Fruit fly (Drosophila melanogaster) whole organism, embryonic: ENCODE measurements around the gene Glut1.

Experiments
- Bdp1 ChIP-seq: fragments of 200-800 bp; sonication (Bioruptor generic); optimal IDR thresholded peaks from 3 replicates; lab custom pipeline; 2016; ENCODE audit warnings: missing biosample characterization, missing genetic modification characterization
- CG10543 ChIP-seq: fragments of 200-800 bp; sonication (Bioruptor generic); optimal IDR thresholded peaks from 3 replicates; lab custom pipeline; 2017; ENCODE audit warnings: missing biosample characterization, mild to moderate bottlenecking, missing genetic modification characterization, moderate library complexity
- CG10979 ChIP-seq: fragments of 200-800 bp; sonication (Bioruptor generic); optimal IDR thresholded peaks from 2 replicates; lab custom pipeline; 2018; ENCODE audit warnings: missing biosample characterization, mild to moderate bottlenecking, missing genetic modification characterization, moderate library complexity
- CG12744 ChIP-seq: fragments of 200-800 bp; sonication (Bioruptor generic); optimal IDR thresholded peaks from 2 replicates; lab custom pipeline; 2016; ENCODE audit warnings: missing biosample characterization, missing genetic modification characterization
- CG12769 ChIP-seq: fragments of 200-800 bp; sonication (Bioruptor generic); optimal IDR thresholded peaks from 2 replicates; lab custom pipeline; 2019; ENCODE audit warnings: missing biosample characterization, mild to moderate bottlenecking, missing genetic modification characterization, moderate library complexity
- CG1603 ChIP-seq: fragments of 200-800 bp; sonication (Bioruptor generic); optimal IDR thresholded peaks from 2 replicates; lab custom pipeline; 2019; ENCODE audit warnings: missing biosample characterization, mild to moderate bottlenecking, missing genetic modification characterization, moderate library complexity
- CG16813 ChIP-seq: fragments of 200-800 bp; sonication (Bioruptor generic); IDR thresholded peaks from 3 replicates; pipeline ENCODE4 v1.3.6; 2022; ENCODE audit warnings: missing biosample characterization, missing genetic modification characterization; ENCODE audit not compliant: partially characterized antibody
- CG17385 ChIP-seq: fragments of 200-800 bp; sonication (Bioruptor generic); optimal IDR thresholded peaks from 3 replicates; lab custom pipeline; 2018; ENCODE audit warnings: missing biosample characterization, mild to moderate bottlenecking, missing genetic modification characterization
- CG18011 ChIP-seq: fragments of 200-800 bp; sonication (Bioruptor generic); optimal IDR thresholded peaks from 2 replicates; lab custom pipeline; 2017; ENCODE audit warnings: missing biosample characterization, missing genetic modification characterization, mild to moderate bottlenecking, moderate library complexity, missing genotype
- CG2889 ChIP-seq: fragments of 200-800 bp; sonication (Bioruptor generic); IDR thresholded peaks from 3 replicates; pipeline ENCODE4 v1.3.6; 2022; ENCODE audit warnings: missing biosample characterization, missing genetic modification characterization
- CG30020 ChIP-seq: fragments of 200-800 bp; optimal IDR thresholded peaks from 2 replicates; lab custom pipeline; 2019; ENCODE audit warnings: missing biosample characterization, mild to moderate bottlenecking, missing genetic modification characterization, moderate library complexity
- CG32532 ChIP-seq: fragments of 200-800 bp; sonication (Bioruptor generic); IDR thresholded peaks from 2 replicates; pipeline ENCODE4 v1.3.6; 2022; ENCODE audit warnings: missing biosample characterization, missing genetic modification characterization
- CG3407 ChIP-seq: fragments of 200-800 bp; sonication (Bioruptor generic); optimal IDR thresholded peaks from 2 replicates; lab custom pipeline; 2018; ENCODE audit warnings: missing biosample characterization, mild to moderate bottlenecking, missing genetic modification characterization
- CG7556 ChIP-seq: fragments of 200-800 bp; sonication (Bioruptor generic); optimal IDR thresholded peaks from 2 replicates; lab custom pipeline; 2017; ENCODE audit warnings: missing biosample characterization, mild to moderate bottlenecking, missing genetic modification characterization
- CG7745 ChIP-seq: fragments of 200-800 bp; sonication (Bioruptor generic); optimal IDR thresholded peaks from 2 replicates; lab custom pipeline; 2018; ENCODE audit warnings: missing biosample characterization, mild to moderate bottlenecking, missing genetic modification characterization, moderate library complexity
- CG8290 ChIP-seq, 3 experiments: fragments of 200-800 bp; sonication (Bioruptor generic); optimal IDR thresholded peaks; 2 replicates each; lab custom pipeline; 2016 to 2019; ENCODE audit warnings: missing biosample characterization in 3 of 3, missing genetic modification characterization in 3 of 3, mild to moderate bottlenecking in 2 of 3, moderate library complexity in 1 of 3
- CG9817 ChIP-seq: fragments of 200-800 bp; sonication (Bioruptor generic); optimal IDR thresholded peaks from 2 replicates; lab custom pipeline; 2018; ENCODE audit warnings: missing biosample characterization, mild to moderate bottlenecking, missing genetic modification characterization, moderate library complexity
- Dek ChIP-seq: fragments of 200-800 bp; sonication (Bioruptor generic); optimal IDR thresholded peaks from 3 replicates; lab custom pipeline; 2019; ENCODE audit warnings: missing biosample characterization, mild to moderate bottlenecking, missing genetic modification characterization, moderate library complexity
- Ets65A ChIP-seq: fragments of 200-800 bp; sonication (Bioruptor generic); peaks from one replicate; lab custom pipeline; 2016; ENCODE audit warnings: missing biosample characterization, missing genetic modification characterization
- MESR4 ChIP-seq: fragments of 200-800 bp; sonication (Bioruptor generic); optimal IDR thresholded peaks from 2 replicates; lab custom pipeline; 2018; ENCODE audit warnings: missing biosample characterization, mild to moderate bottlenecking, missing genetic modification characterization, moderate library complexity
- MTF-1 ChIP-seq: fragments of 200-800 bp; sonication (Bioruptor generic); optimal IDR thresholded peaks from 2 replicates; lab custom pipeline; 2018; ENCODE audit warnings: missing biosample characterization, mild to moderate bottlenecking, missing genetic modification characterization, borderline replicate concordance
- Med ChIP-seq: fragments of 200-800 bp; sonication (Bioruptor generic); peaks from one replicate; lab custom pipeline; 2016; ENCODE audit warnings: missing biosample characterization, missing genetic modification characterization, mild to moderate bottlenecking, inconsistent platforms, moderate library complexity
- Meics ChIP-seq: fragments of 200-800 bp; sonication (Bioruptor generic); optimal IDR thresholded peaks from 2 replicates; lab custom pipeline; 2017; ENCODE audit warnings: missing biosample characterization, mild to moderate bottlenecking, missing genetic modification characterization
- NK7.1 ChIP-seq: fragments of 200-800 bp; sonication (Bioruptor generic); optimal IDR thresholded peaks from 3 replicates; lab custom pipeline; 2016; ENCODE audit warnings: missing biosample characterization, missing genetic modification characterization
- NfI ChIP-seq: fragments of 200-800 bp; sonication (Bioruptor generic); optimal IDR thresholded peaks from 3 replicates; lab custom pipeline; 2018; ENCODE audit warnings: missing biosample characterization, mild to moderate bottlenecking, missing genetic modification characterization, moderate library complexity
- Ravus ChIP-seq: fragments of 200-800 bp; sonication (Bioruptor generic); IDR thresholded peaks from 2 replicates; pipeline ENCODE4 v1.3.6; 2022; ENCODE audit warnings: missing biosample characterization, missing genetic modification characterization
- Scr ChIP-seq: fragments of 200-800 bp; sonication (Bioruptor generic); IDR thresholded peaks from 2 replicates; pipeline ENCODE4 v1.3.6; 2022; ENCODE audit warnings: missing biosample characterization, missing genetic modification characterization; ENCODE audit not compliant: partially characterized antibody
- Sin3A ChIP-seq: fragments of >200 bp; optimal IDR thresholded peaks from 2 replicates; lab custom pipeline; 2018
- Trl ChIP-seq, 3 experiments: fragments of >200 bp in 2 of 3; fragments of 200-800 bp in 1 of 3; sonication (Bioruptor generic) in 1 of 3; optimal IDR thresholded peaks; 2 replicates in 1 of 3; 3 replicates in 2 of 3; lab custom pipeline; 2016 to 2017; ENCODE audit warnings: missing biosample characterization in 1 of 3, missing genetic modification characterization in 1 of 3
- Xbp1 ChIP-seq: fragments of 200-800 bp; sonication (Bioruptor generic); optimal IDR thresholded peaks from 3 replicates; lab custom pipeline; 2016; ENCODE audit warnings: missing biosample characterization, mild to moderate bottlenecking, missing genetic modification characterization
- Xrp1 ChIP-seq: fragments of 200-800 bp; sonication (Bioruptor generic); IDR thresholded peaks from 2 replicates; pipeline ENCODE4 v1.3.6; 2022; ENCODE audit warnings: missing biosample characterization, missing genetic modification characterization
- az2 ChIP-seq: fragments of 200-800 bp; sonication (Bioruptor generic); optimal IDR thresholded peaks from 3 replicates; lab custom pipeline; 2016; ENCODE audit warnings: missing biosample characterization, missing genetic modification characterization
- caup ChIP-seq: fragments of 200-800 bp; sonication (Bioruptor generic); optimal IDR thresholded peaks from 3 replicates; lab custom pipeline; 2017; ENCODE audit warnings: missing biosample characterization, mild to moderate bottlenecking, missing genetic modification characterization, moderate library complexity; ENCODE audit not compliant: severe bottlenecking
- croc ChIP-seq: fragments of 200-800 bp; sonication (Bioruptor generic); conservative IDR thresholded peaks from 3 replicates; pipeline ENCODE4 v1.3.6; 2022; ENCODE audit warnings: missing biosample characterization, missing genetic modification characterization
- crol ChIP-seq: fragments of 200-800 bp; sonication (Bioruptor generic); IDR thresholded peaks from 2 replicates; pipeline ENCODE4 v1.3.6; 2022; ENCODE audit warnings: missing biosample characterization, missing genetic modification characterization
- danr ChIP-seq: fragments of 200-800 bp; sonication (Bioruptor generic); IDR thresholded peaks from 2 replicates; pipeline ENCODE4 v1.3.6; 2022; ENCODE audit warnings: missing biosample characterization, missing genetic modification characterization
- eve ChIP-seq, 2 experiments: fragments of >200 bp; optimal IDR thresholded peaks; 2 replicates each; lab custom pipeline; 2017; ENCODE audit warnings: missing biosample characterization in 2 of 2, missing genetic modification characterization in 2 of 2
- grn ChIP-seq: fragments of 200-800 bp; sonication (Bioruptor generic); optimal IDR thresholded peaks from 3 replicates; lab custom pipeline; 2017; ENCODE audit warnings: missing biosample characterization, missing genetic modification characterization
- kah ChIP-seq: fragments of 200-800 bp; sonication (Bioruptor generic); optimal IDR thresholded peaks from 2 replicates; lab custom pipeline; 2018; ENCODE audit warnings: missing biosample characterization, mild to moderate bottlenecking, missing genetic modification characterization
- kni ChIP-seq: fragments of 200-800 bp; sonication (Bioruptor generic); optimal IDR thresholded peaks from 3 replicates; lab custom pipeline; 2017; ENCODE audit warnings: mild to moderate bottlenecking, missing biosample characterization, missing genetic modification reagents, missing genetic modification characterization
- lab ChIP-seq: fragments of 200-800 bp; sonication (Bioruptor generic); optimal IDR thresholded peaks from 3 replicates; lab custom pipeline; 2017; ENCODE audit warnings: missing biosample characterization, missing genetic modification characterization, mild to moderate bottlenecking, moderate library complexity, missing genetic modification reagents
- lmd ChIP-seq: fragments of 200-800 bp; sonication (Bioruptor generic); IDR thresholded peaks from 2 replicates; pipeline ENCODE4 v1.3.6; 2022; ENCODE audit warnings: missing biosample characterization, missing genetic modification characterization
- nerfin-1 ChIP-seq: fragments of 200-800 bp; sonication (Bioruptor generic); optimal IDR thresholded peaks from 3 replicates; lab custom pipeline; 2019; ENCODE audit warnings: missing biosample characterization, mild to moderate bottlenecking, missing genetic modification characterization, moderate library complexity
- nom ChIP-seq: fragments of 200-800 bp; sonication (Bioruptor generic); optimal IDR thresholded peaks from 2 replicates; lab custom pipeline; 2017; ENCODE audit warnings: missing biosample characterization, missing genetic modification characterization, mild to moderate bottlenecking, moderate library complexity, missing genetic modification reagents
- phol ChIP-seq: fragments of 200-800 bp; sonication (Bioruptor generic); optimal IDR thresholded peaks from 3 replicates; lab custom pipeline; 2018; ENCODE audit warnings: missing biosample characterization, mild to moderate bottlenecking, missing genetic modification characterization, moderate library complexity
- salm ChIP-seq: fragments of 200-800 bp; sonication (Bioruptor generic); optimal IDR thresholded peaks from 2 replicates; lab custom pipeline; 2018; ENCODE audit warnings: missing biosample characterization, mild to moderate bottlenecking, missing genetic modification characterization
- sd ChIP-seq: fragments of 200-800 bp; sonication (Bioruptor generic); optimal IDR thresholded peaks from 3 replicates; lab custom pipeline; 2018; ENCODE audit warnings: missing biosample characterization, mild to moderate bottlenecking, missing genetic modification characterization, moderate library complexity
- sens ChIP-seq: fragments of 200-800 bp; sonication (Bioruptor generic); peaks from one replicate; lab custom pipeline; 2016; ENCODE audit warnings: missing biosample characterization, missing genetic modification characterization
- yki ChIP-seq: fragments of >200 bp; optimal IDR thresholded peaks from 3 replicates; lab custom pipeline; 2018

The Glut1 gene

dm6 chr3L:959188-959868, 45.5 kb downstream of the Glut1 start (continued):
- TF ChIP-seq Scr (GFP tag; lab: Robert Waterston, UW) (no peak), CG12769 (tag; lab: Kevin White, UChicago) (peak; percentile 25), Med (GFP tag; lab: Kevin White, UChicago) (peak; percentile 50), Dek (no peak), nerfin-1 (tag; lab: Kevin White, UChicago) (peak; percentile 2), CG8290 (GFP tag; optimal IDR thresholded peaks at IDR 0.05; lab: Kevin White, UChicago) (no peak), CG8290 (tag; optimal IDR thresholded peaks at IDR 0.05; lab: Kevin White, UChicago) (no peak), CG3407 (no peak), kni (GFP tag; lab: Kevin White, UChicago) (peak; percentile 13), CG12744 (GFP tag; lab: Kevin White, UChicago) (no peak), NfI (GFP tag; lab: Kevin White, UChicago) (no peak), CG10979 (tag; lab: Kevin White, UChicago) (no peak), Meics (GFP tag; lab: Kevin White, UChicago) (no peak), CG32532 (GFP tag; lab: Robert Waterston, UW) (peak; percentile 37; the same call in 1 of the 2 replicates), MTF-1 (GFP tag; lab: Kevin White, UChicago) (no peak), sd (peak; percentile 12), crol (GFP tag; lab: Robert Waterston, UW) (peak; percentile 20; the same call in 1 of the 2 replicates), Sin3A (lab: Kevin White, UChicago) (no peak), lab (GFP tag; lab: Kevin White, UChicago) (peak; percentile 19), CG7745 (tag; lab: Kevin White, UChicago) (peak; percentile 1), CG1603 (tag; lab: Kevin White, UChicago) (peak; percentile 8), Bdp1 (GFP tag; lab: Kevin White, UChicago) (no peak), croc (GFP tag; lab: Robert Waterston, UW) (no peak), NK7.1 (GFP tag; lab: Kevin White, UChicago) (no peak), phol (tag; lab: Kevin White, UChicago) (no peak), CG7556 (GFP tag; lab: Kevin White, UChicago) (no peak), yki (lab: Kevin White, UChicago) (peak; percentile 31), grn (GFP tag; lab: Kevin White, UChicago) (peak; percentile 69), Xrp1 (GFP tag; lab: Robert Waterston, UW) (no peak), nom (GFP tag; lab: Kevin White, UChicago) (peak; percentile 8), CG18011 (no peak), danr (no peak), lmd (GFP tag; lab: Robert Waterston, UW) (no peak), CG16813 (GFP tag; lab: Robert Waterston, UW) (no peak), salm (tag; lab: Kevin White, UChicago) (no peak), Xbp1 (GFP tag; lab: Kevin White, UChicago) (no peak), eve (GFP tag; optimal IDR thresholded peaks at IDR 0.05; lab: Kevin White, UChicago) (no peak), Ets65A (GFP tag; lab: Kevin White, UChicago) (peak; percentile 61), Trl (optimal IDR thresholded peaks at IDR 0.05; lab: Kevin White, UChicago) (peak; percentile 82 to 86), Trl (GFP tag; optimal IDR thresholded peaks at IDR 0.05; lab: Kevin White, UChicago) (peak; percentile 11), CG17385 (no peak), az2 (GFP tag; lab: Kevin White, UChicago) (no peak), kah (GFP tag; lab: Kevin White, UChicago) (no peak), CG2889 (GFP tag; lab: Robert Waterston, UW) (no peak), Ravus (GFP tag; lab: Robert Waterston, UW) (no peak), CG10543 (GFP tag; lab: Kevin White, UChicago) (peak; percentile 5), CG30020 (tag; lab: Kevin White, UChicago) (no peak), caup (GFP tag; lab: Kevin White, UChicago) (peak; percentile 9), CG9817 (no peak), sens (GFP tag; lab: Kevin White, UChicago) (peak; percentile 73), MESR4 (no peak)
